Worm (Caenorhabditis elegans): ENCODE results near the gene nhr-10.

ce11 chrIII:7091042-7091441 lies 24.2 kb downstream of the nhr-10 start, which contains the start of gene ZK418.2:
- TF ChIP-seq pha-4 (tag; optimal IDR thresholded peaks at IDR 0.05) (no peak), elt-4 (tag; optimal IDR thresholded peaks at IDR 0.05) (no peak), hlh-30 (tag; optimal IDR thresholded peaks at IDR 0.05; ENCODE audit: insufficient read depth) (no peak), pax-1 (tag; optimal IDR thresholded peaks at IDR 0.05) (no peak), nhr-11 (tag; optimal IDR thresholded peaks at IDR 0.05) (no peak)
